Worm (Caenorhabditis elegans) whole organism, young adult: ENCODE data around the gene unc-4.

Experiments
- aptf-3 ChIP-seq: fragments of 200-800 bp; sonication (Bioruptor generic); IDR thresholded peaks from 2 replicates; pipeline ENCODE4 v1.3.6; 2022; ENCODE audit warnings: missing genetic modification characterization, missing compliant biosample characterization
- ccch-3 ChIP-seq: fragments of 200-800 bp; sonication (Bioruptor generic); optimal IDR thresholded peaks from 2 replicates; lab custom pipeline; 2018; ENCODE audit warnings: mild to moderate bottlenecking, missing genetic modification characterization, missing compliant biosample characterization
- nhr-90 ChIP-seq: sonication (generic microtip); optimal IDR thresholded peaks from 2 replicates; lab custom pipeline; 2016; ENCODE audit warnings: missing genotype, mild to moderate bottlenecking, missing genetic modification characterization, missing compliant biosample characterization

DNA sequence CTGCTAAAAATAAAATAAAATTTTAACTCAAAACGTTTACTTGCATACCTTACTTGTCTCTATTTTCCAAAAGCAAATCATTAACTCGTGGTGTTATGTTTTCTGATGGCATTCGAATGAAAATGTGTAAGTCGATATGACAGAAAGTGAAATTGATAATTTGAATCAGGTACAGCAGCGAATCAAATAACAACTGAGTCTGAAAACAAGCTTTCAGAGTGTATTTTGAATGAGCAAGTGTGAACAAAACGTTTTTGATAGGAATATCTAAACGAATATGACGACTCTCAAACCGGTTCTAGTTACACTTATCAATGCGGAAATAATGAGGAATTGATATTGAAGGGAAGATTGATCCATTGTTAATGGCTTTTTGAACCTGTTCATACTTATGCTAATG lies 29.1 kb downstream of the unc-4 start, which contains the start of gene chil-7:
- TF ChIP-seq aptf-3 (GFP tag; lab: Robert Waterston, UW) (no peak), nhr-90 (tag; lab: Kevin White, UChicago) (no peak), ccch-3 (GFP tag; lab: Kevin White, UChicago) (no peak)
